5 fruit fly cellular contexts compared by ENCODE assay signal in genomic region chr3R:14282215-14283041, dm6.
TF ChIP-seq lines count a peak whose summit lies in the region.

No protein-coding gene starts in this region.

- no peak for TF ChIP-seq CTCF in whole organism, embryonic (GFP tag; optimal IDR thresholded peaks at IDR 0.05; lab: Kevin White, UChicago)

TF ChIP-seq in whole organism, adult, 20 proteins besides CTCF, POLR2A, EP300 and RAD21:
- no peak for TF ChIP-seq Hr96 (GFP tag; optimal IDR thresholded peaks at IDR 0.05; lab: Kevin White, UChicago)
- TF ChIP-seq Crg-1 (GFP tag; optimal IDR thresholded peaks at IDR 0.05; lab: Kevin White, UChicago) = no peak
- no peak for TF ChIP-seq CG1620 (GFP tag; optimal IDR thresholded peaks at IDR 0.05; lab: Kevin White, UChicago)
- no peak for TF ChIP-seq CG12768 (GFP tag; optimal IDR thresholded peaks at IDR 0.05; lab: Kevin White, UChicago)
- TF ChIP-seq CG33017 (tag; optimal IDR thresholded peaks at IDR 0.05; lab: Kevin White, UChicago) = no peak
- TF ChIP-seq cic (GFP tag; optimal IDR thresholded peaks at IDR 0.05; lab: Kevin White, UChicago) = no peak
- no peak for TF ChIP-seq CG7101 (tag; optimal IDR thresholded peaks at IDR 0.05; lab: Kevin White, UChicago)
- peak; percentile 80 for TF ChIP-seq kay (GFP tag; lab: Kevin White, UChicago; ENCODE audit: borderline replicate concordance)
- no peak for TF ChIP-seq cnc (optimal IDR thresholded peaks at IDR 0.05; lab: Kevin White, UChicago)

TF ChIP-seq in whole organism, embryonic, 481 proteins besides CTCF, POLR2A, EP300 and RAD21 (continues in another document):
- TF ChIP-seq hkb (optimal IDR thresholded peaks at IDR 0.05; lab: Kevin White, UChicago) (no peak), hkb (GFP tag; IDR thresholded peaks at IDR 0.05; lab: Robert Waterston, UW) (no peak), CG15269 (tag; optimal IDR thresholded peaks at IDR 0.05; lab: Kevin White, UChicago) (no peak), az2 (GFP tag; optimal IDR thresholded peaks at IDR 0.05; lab: Kevin White, UChicago) (no peak), Eip74EF (GFP tag; optimal IDR thresholded peaks at IDR 0.05; lab: Kevin White, UChicago) (no peak), CG43689 (GFP tag; IDR thresholded peaks at IDR 0.05; lab: Robert Waterston, UW) (no peak), CG10147 (GFP tag; optimal IDR thresholded peaks at IDR 0.05; lab: Kevin White, UChicago) (no peak), CG10462 (GFP tag; optimal IDR thresholded peaks at IDR 0.05; lab: Kevin White, UChicago) (no peak), disco-r (GFP tag; optimal IDR thresholded peaks at IDR 0.05; lab: Kevin White, UChicago) (no peak), Mes4 (GFP tag; optimal IDR thresholded peaks at IDR 0.05; lab: Kevin White, UChicago) (no peak), dmrt99B (tag; optimal IDR thresholded peaks at IDR 0.05; lab: Kevin White, UChicago) (no peak), fd64A (GFP tag; optimal IDR thresholded peaks at IDR 0.05; lab: Kevin White, UChicago) (no peak), CG33557 (GFP tag; optimal IDR thresholded peaks at IDR 0.05; lab: Kevin White, UChicago) (no peak), pnt (GFP tag; optimal IDR thresholded peaks at IDR 0.05; lab: Kevin White, UChicago) (no peak), HHEX (GFP tag; optimal IDR thresholded peaks at IDR 0.05; lab: Kevin White, UChicago) (no peak), bbx (GFP tag; IDR thresholded peaks at IDR 0.05; lab: Robert Waterston, UW; ENCODE audit: partially characterized antibody) (no peak), CG11696 (GFP tag; IDR thresholded peaks at IDR 0.05; lab: Robert Waterston, UW) (no peak), CG4282 (GFP tag; optimal IDR thresholded peaks at IDR 0.05; lab: Kevin White, UChicago) (no peak), Hsf (GFP tag; optimal IDR thresholded peaks at IDR 0.05; lab: Kevin White, UChicago) (no peak), sd (tag; optimal IDR thresholded peaks at IDR 0.05; lab: Kevin White, UChicago) (peak; percentile 85), ewg (GFP tag; optimal IDR thresholded peaks at IDR 0.05; lab: Kevin White, UChicago) (no peak), CG8944 (GFP tag; optimal IDR thresholded peaks at IDR 0.05; lab: Kevin White, UChicago) (no peak)

TF ChIP-seq in whole organism, prepupa, 60 proteins besides CTCF, POLR2A, EP300 and RAD21:
- TF ChIP-seq OdsH (GFP tag; optimal IDR thresholded peaks at IDR 0.05; lab: Kevin White, UChicago) = peak; percentile 22
- peak; percentile 31; the same call in 2 of the 3 replicates for TF ChIP-seq CG8119 (GFP tag; IDR thresholded peaks at IDR 0.05; lab: Robert Waterston, UW)
- no peak for TF ChIP-seq CG7368 (GFP tag; optimal IDR thresholded peaks at IDR 0.05; lab: Kevin White, UChicago)
- TF ChIP-seq Hr4 (GFP tag; optimal IDR thresholded peaks at IDR 0.05; lab: Kevin White, UChicago) = peak; percentile 1
- TF ChIP-seq Blimp-1 (GFP tag; optimal IDR thresholded peaks at IDR 0.05; lab: Kevin White, UChicago) = no peak
- TF ChIP-seq CG32006 (GFP tag; optimal IDR thresholded peaks at IDR 0.05; lab: Kevin White, UChicago) = peak; percentile 4
- TF ChIP-seq spab (GFP tag; optimal IDR thresholded peaks at IDR 0.05; lab: Kevin White, UChicago) = no peak
- peak; percentile 23; the same call in 2 of the 3 replicates for TF ChIP-seq eg (GFP tag; IDR thresholded peaks at IDR 0.05; lab: Robert Waterston, UW)
- no peak for TF ChIP-seq dac (GFP tag; optimal IDR thresholded peaks at IDR 0.05; lab: Kevin White, UChicago)
- TF ChIP-seq Gug (GFP tag; IDR thresholded peaks at IDR 0.05; lab: Robert Waterston, UW) = no peak
- no peak for TF ChIP-seq CG34406 (GFP tag; optimal IDR thresholded peaks at IDR 0.05; lab: Kevin White, UChicago)
- TF ChIP-seq cyc (GFP tag; optimal IDR thresholded peaks at IDR 0.05; lab: Kevin White, UChicago) = no peak
- peak; percentile 52; the same call in 1 of the 2 replicates for TF ChIP-seq CG15336 (GFP tag; IDR thresholded peaks at IDR 0.05; lab: Robert Waterston, UW)
- no peak for TF ChIP-seq CG9139 (GFP tag; optimal IDR thresholded peaks at IDR 0.05; lab: Kevin White, UChicago)
- TF ChIP-seq achi (GFP tag; optimal IDR thresholded peaks at IDR 0.05; lab: Kevin White, UChicago) = no peak
- no peak for TF ChIP-seq Lpt (GFP tag; optimal IDR thresholded peaks at IDR 0.05; lab: Kevin White, UChicago)
- TF ChIP-seq dsx (GFP tag; optimal IDR thresholded peaks at IDR 0.05; lab: Kevin White, UChicago; ENCODE audit: poor library complexity, severe bottlenecking) = peak; percentile 18
- TF ChIP-seq CG11294 (GFP tag; IDR thresholded peaks at IDR 0.05; lab: Robert Waterston, UW) = no peak
- no peak for TF ChIP-seq CG31627 (GFP tag; optimal IDR thresholded peaks at IDR 0.05; lab: Kevin White, UChicago)
- TF ChIP-seq Eip78C (GFP tag; lab: Kevin White, UChicago) = peak; percentile 67
- 0 out of 3 replicates have a peak, but pooled peaks have one; percentile 9 for TF ChIP-seq CG6163 (GFP tag; IDR thresholded peaks at IDR 0.05; lab: Robert Waterston, UW)

TF ChIP-seq in whole organism, pupa, 21 proteins besides CTCF, POLR2A, EP300 and RAD21:
- TF ChIP-seq CG14655 (GFP tag; optimal IDR thresholded peaks at IDR 0.05; lab: Kevin White, UChicago) (no peak), EcR (GFP tag; optimal IDR thresholded peaks at IDR 0.05; lab: Kevin White, UChicago) (no peak), gl (tag; optimal IDR thresholded peaks at IDR 0.05; lab: Kevin White, UChicago) (no peak), CG15710 (tag; optimal IDR thresholded peaks at IDR 0.05; lab: Kevin White, UChicago) (no peak), CG4496 (GFP tag; IDR thresholded peaks at IDR 0.05; lab: Robert Waterston, UW) (peak; percentile 34; the same call in 2 of the 3 replicates), Pif1B (GFP tag; optimal IDR thresholded peaks at IDR 0.05; lab: Kevin White, UChicago) (no peak), CG8301 (tag; optimal IDR thresholded peaks at IDR 0.05; lab: Kevin White, UChicago) (no peak), Snoo (tag; optimal IDR thresholded peaks at IDR 0.05; lab: Kevin White, UChicago) (no peak), CG10348 (GFP tag; IDR thresholded peaks at IDR 0.05; lab: Robert Waterston, UW) (no peak), Ets98B (GFP tag; IDR thresholded peaks at IDR 0.05; lab: Robert Waterston, UW) (peak; percentile 45; the same call in 1 of the 2 replicates), D1 (tag; optimal IDR thresholded peaks at IDR 0.05; lab: Kevin White, UChicago) (peak; percentile 11), CG8159 (tag; optimal IDR thresholded peaks at IDR 0.05; lab: Kevin White, UChicago) (no peak), CG34367 (tag; optimal IDR thresholded peaks at IDR 0.05; lab: Kevin White, UChicago) (no peak), CG12605 (GFP tag; IDR thresholded peaks at IDR 0.05; lab: Robert Waterston, UW) (0 out of 2 replicates have a peak, but pooled peaks have one; percentile 17), rn (GFP tag; IDR thresholded peaks at IDR 0.05; lab: Robert Waterston, UW) (no peak), fd96Ca (GFP tag; IDR thresholded peaks at IDR 0.05; lab: Robert Waterston, UW) (no peak), CG17806 (tag; optimal IDR thresholded peaks at IDR 0.05; lab: Kevin White, UChicago) (no peak), CG32121 (GFP tag; IDR thresholded peaks at IDR 0.05; lab: Robert Waterston, UW) (no peak), CG9948 (tag; optimal IDR thresholded peaks at IDR 0.05; lab: Kevin White, UChicago) (no peak), Pif1A (GFP tag; optimal IDR thresholded peaks at IDR 0.05; lab: Kevin White, UChicago) (no peak), CG13204 (GFP tag; optimal IDR thresholded peaks at IDR 0.05; lab: Kevin White, UChicago) (peak; percentile 23)

TF ChIP-seq in whole organism, wandering third instar larva, 38 proteins besides CTCF, POLR2A, EP300 and RAD21:
- TF ChIP-seq Vsx2 (GFP tag; optimal IDR thresholded peaks at IDR 0.05; lab: Kevin White, UChicago; ENCODE audit: partially characterized antibody) (peak; percentile 64), tai (GFP tag; optimal IDR thresholded peaks at IDR 0.05; lab: Kevin White, UChicago) (no peak), HLH106 (tag; optimal IDR thresholded peaks at IDR 0.05; lab: Kevin White, UChicago) (peak; percentile 15), Dif (GFP tag; optimal IDR thresholded peaks at IDR 0.05; lab: Kevin White, UChicago; ENCODE audit: partially characterized antibody) (peak; percentile 48)
